Worm (Caenorhabditis elegans) whole organism, mixed stage, embryonic: ENCODE data around the gene nsph-1.1.
A peak's percentile ranks its signal among the peaks of the same experiment; 100 is the strongest.

ENCODE experiments used
- M03D4.4 ChIP-seq: sonication (generic microtip); optimal IDR thresholded peaks from 2 replicates; lab custom pipeline; 2017; ENCODE audit warnings: mild to moderate bottlenecking, missing genetic modification characterization, missing compliant biosample characterization
- bed-3 ChIP-seq: fragments of 200-800 bp; sonication (Bioruptor generic); optimal IDR thresholded peaks from 3 replicates; lab custom pipeline; 2018; ENCODE audit warnings: mild to moderate bottlenecking, missing genetic modification characterization, moderate library complexity, missing compliant biosample characterization
- blmp-1 ChIP-seq: fragments of 150-350 bp; optimal IDR thresholded peaks from 2 replicates; lab custom pipeline; 2014; ENCODE audit warnings: missing biosample characterization, missing genetic modification characterization
- ceh-43 ChIP-seq: fragments of 200-800 bp; sonication (Bioruptor generic); optimal IDR thresholded peaks from 2 replicates; lab custom pipeline; 2018; ENCODE audit warnings: mild to moderate bottlenecking, missing genetic modification characterization, moderate library complexity, missing compliant biosample characterization
- ceh-83 ChIP-seq: fragments of 200-800 bp; sonication (Bioruptor generic); optimal IDR thresholded peaks from 2 replicates; lab custom pipeline; 2018; ENCODE audit warnings: mild to moderate bottlenecking, missing genetic modification characterization, missing compliant biosample characterization
- ces-1 ChIP-seq: fragments of 150-350 bp; optimal IDR thresholded peaks from 2 replicates; lab custom pipeline; 2014; ENCODE audit warnings: missing biosample characterization, missing genetic modification reagents, missing genetic modification characterization
- cnd-1 ChIP-seq: fragments of 200-800 bp; sonication (Bioruptor generic); optimal IDR thresholded peaks from 2 replicates; lab custom pipeline; 2018; ENCODE audit warnings: mild to moderate bottlenecking, missing genetic modification characterization, missing compliant biosample characterization
- drap-1 ChIP-seq: fragments of 200-800 bp; sonication (Bioruptor generic); optimal IDR thresholded peaks from 3 replicates; lab custom pipeline; 2018; ENCODE audit warnings: mild to moderate bottlenecking, missing genetic modification characterization, missing compliant biosample characterization
- elt-1 ChIP-seq: sonication (generic microtip); optimal IDR thresholded peaks from 2 replicates; lab custom pipeline; 2017; ENCODE audit warnings: missing genetic modification characterization, mild to moderate bottlenecking, missing compliant biosample characterization, antibody characterized with exemption, moderate library complexity, borderline replicate concordance; ENCODE audit not compliant: insufficient read depth
- flh-1 ChIP-seq: fragments of 200-800 bp; sonication (Bioruptor generic); optimal IDR thresholded peaks from 2 replicates; lab custom pipeline; 2018; ENCODE audit warnings: mild to moderate bottlenecking, missing genetic modification characterization, moderate library complexity, missing compliant biosample characterization
- ham-2 ChIP-seq: fragments of 200-800 bp; sonication (Bioruptor generic); optimal IDR thresholded peaks from 2 replicates; lab custom pipeline; 2018; ENCODE audit warnings: mild to moderate bottlenecking, missing genetic modification characterization, missing compliant biosample characterization
- hlh-1 ChIP-seq: fragments of 150-350 bp; optimal IDR thresholded peaks from 2 replicates; lab custom pipeline; 2014; ENCODE audit warnings: missing biosample characterization, missing genetic modification reagents, missing genetic modification characterization
- lin-13 ChIP-seq: fragments of 150-350 bp; optimal IDR thresholded peaks from 2 replicates; lab custom pipeline; 2014; ENCODE audit warnings: missing biosample characterization, missing genetic modification characterization
- lsy-2 ChIP-seq: fragments of 150-350 bp; optimal IDR thresholded peaks from 2 replicates; lab custom pipeline; 2014; ENCODE audit warnings: missing biosample characterization, missing genetic modification characterization
- mab-5 ChIP-seq: fragments of 150-350 bp; optimal IDR thresholded peaks from 2 replicates; lab custom pipeline; 2014; ENCODE audit warnings: missing biosample characterization, missing genetic modification characterization
- mep-1 ChIP-seq: fragments of 150-350 bp; optimal IDR thresholded peaks from 2 replicates; lab custom pipeline; 2017; ENCODE audit warnings: missing biosample characterization, missing genetic modification reagents, missing genetic modification characterization, inconsistent platforms
- mls-2 ChIP-seq: sonication (generic microtip); optimal IDR thresholded peaks from 2 replicates; lab custom pipeline; 2016; ENCODE audit warnings: mild to moderate bottlenecking, missing genetic modification characterization, moderate library complexity, missing compliant biosample characterization
- nhr-12 ChIP-seq: fragments of 150-350 bp; optimal IDR thresholded peaks from 2 replicates; lab custom pipeline; 2014; ENCODE audit warnings: missing biosample characterization, missing genetic modification characterization
- nhr-237 ChIP-seq: fragments of 150-350 bp; optimal IDR thresholded peaks from 2 replicates; lab custom pipeline; 2014; ENCODE audit warnings: missing biosample characterization, missing genetic modification characterization
- nhr-28 ChIP-seq: fragments of 150-350 bp; optimal IDR thresholded peaks from 2 replicates; lab custom pipeline; 2014; ENCODE audit warnings: missing biosample characterization, missing genetic modification characterization
- pha-4 ChIP-seq: fragments of 150-350 bp; optimal IDR thresholded peaks from 2 replicates; lab custom pipeline; 2018; ENCODE audit warnings: missing biosample characterization, missing genetic modification reagents, missing genetic modification characterization
- snpc-4 ChIP-seq: fragments of 150-350 bp; optimal IDR thresholded peaks from 2 replicates; lab custom pipeline; 2014; ENCODE audit warnings: missing biosample characterization, missing genetic modification characterization
- tbx-8 ChIP-seq: fragments of 200-800 bp; sonication (Bioruptor generic); optimal IDR thresholded peaks from 2 replicates; lab custom pipeline; 2018; ENCODE audit warnings: mild to moderate bottlenecking, missing genetic modification characterization, moderate library complexity, missing compliant biosample characterization
- unc-120 ChIP-seq: sonication (generic microtip); optimal IDR thresholded peaks from 2 replicates; lab custom pipeline; 2017; ENCODE audit warnings: missing genetic modification characterization, missing compliant biosample characterization; ENCODE audit not compliant: poor library complexity, severe bottlenecking
- unc-39 ChIP-seq: fragments of 150-350 bp; optimal IDR thresholded peaks from 2 replicates; lab custom pipeline; 2014; ENCODE audit warnings: missing biosample characterization, missing genetic modification characterization
- zip-8 ChIP-seq: fragments of 150-350 bp; optimal IDR thresholded peaks from 2 replicates; lab custom pipeline; 2014; ENCODE audit warnings: missing biosample characterization, missing genetic modification characterization
- ztf-11 ChIP-seq: fragments of 150-350 bp; optimal IDR thresholded peaks from 2 replicates; lab custom pipeline; 2014; ENCODE audit warnings: missing biosample characterization, missing genetic modification characterization

nsph-1.1 gene

DNA sequence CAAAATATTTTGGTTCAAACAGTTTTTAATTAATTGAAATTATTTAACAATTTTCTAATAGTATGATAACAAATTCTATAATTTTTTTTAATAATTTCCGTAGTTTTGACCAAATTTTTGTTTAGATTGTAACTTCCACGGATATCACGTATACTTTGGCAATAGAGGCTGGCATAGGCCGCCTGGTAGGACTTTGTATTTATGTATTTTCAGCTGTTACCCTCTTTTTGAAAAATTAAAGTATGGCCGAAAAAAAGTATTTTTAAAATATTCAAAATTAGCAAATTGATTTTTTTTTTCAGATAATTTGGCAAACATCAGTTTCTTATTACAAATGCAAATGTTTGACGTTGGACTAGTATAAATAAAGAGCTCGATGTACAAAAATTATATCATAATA lies at the start of gene nsph-1.1, which contains the start of gene K08F8.15:
Gene nsph-1.1, plus strand, starts transcription at position 301 of the 400 bp plus-strand sequence.
Gene K08F8.15, plus strand, starts transcription at position 335 of the 400 bp plus-strand sequence.
- TF ChIP-seq pha-4 (tag; lab: Kevin White, UChicago), result no peak

DNA sequence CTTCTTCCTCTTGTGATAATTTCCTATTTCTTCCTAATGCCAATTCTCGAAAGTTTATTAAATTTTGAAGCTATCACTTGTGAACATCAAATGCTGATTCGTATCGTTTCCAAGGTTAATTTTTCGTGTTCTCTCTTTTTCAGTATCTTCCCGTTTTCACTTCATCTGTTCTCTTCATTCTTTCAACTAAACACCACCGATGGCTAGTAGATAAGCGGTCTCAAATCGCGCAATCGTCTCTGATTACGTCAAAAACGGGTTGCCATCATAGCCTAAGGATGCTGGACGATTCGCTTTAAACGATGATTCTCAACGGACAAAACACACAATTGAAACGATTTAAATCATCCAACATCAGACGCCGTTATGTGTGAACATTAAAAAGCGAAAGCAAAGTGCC lies 49.0 kb upstream of the nsph-1.1 start:
- no peak for TF ChIP-seq M03D4.4 (tag; lab: Kevin White, UChicago)
- peak; percentile 64 for TF ChIP-seq elt-1 (tag; lab: Kevin White, UChicago)
- no peak for TF ChIP-seq mep-1 (tag; lab: Kevin White, UChicago)

DNA sequence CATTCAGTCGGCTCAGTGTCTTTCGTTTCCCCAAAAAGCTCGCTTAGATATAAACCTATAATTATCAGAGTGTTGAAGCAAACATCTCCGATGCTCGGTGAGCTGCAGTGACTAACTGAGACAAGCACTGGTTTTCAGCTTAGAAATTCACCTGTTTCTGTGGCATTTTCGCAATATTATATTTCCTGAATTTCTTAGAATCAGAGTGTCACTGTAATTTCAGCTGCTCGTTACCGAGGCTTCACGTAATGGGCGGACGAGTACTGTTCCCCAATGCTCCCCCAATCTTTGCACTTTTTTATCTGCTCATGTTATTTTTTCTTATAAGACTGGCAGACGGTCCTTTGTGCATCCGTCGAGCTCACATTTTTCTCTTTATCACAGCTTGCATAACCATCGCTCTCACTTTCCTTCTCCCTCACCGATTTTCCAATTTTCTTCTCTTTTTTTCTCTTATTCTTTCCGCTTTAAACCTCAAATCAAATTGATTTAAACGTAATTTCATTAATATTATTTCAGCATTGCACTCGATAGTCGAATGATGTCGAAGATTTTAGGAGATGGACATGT lies 44.5 kb upstream of the nsph-1.1 start, which contains the start of gene trcs-2:
Gene trcs-2, plus strand, starts transcription at position 520 of the 570 bp plus-strand sequence.
- TF ChIP-seq mab-5 (no peak), M03D4.4 (tag; lab: Kevin White, UChicago) (no peak), ceh-83 (GFP tag; lab: Kevin White, UChicago) (no peak), drap-1 (GFP tag; lab: Kevin White, UChicago) (no peak), tbx-8 (GFP tag; lab: Kevin White, UChicago) (no peak), unc-120 (tag; lab: Kevin White, UChicago) (no peak), flh-1 (GFP tag; lab: Kevin White, UChicago) (no peak), lin-13 (tag; lab: Kevin White, UChicago) (no peak), hlh-1 (no peak), ceh-43 (GFP tag; lab: Kevin White, UChicago) (no peak), nhr-28 (no peak), mls-2 (no peak), zip-8 (tag; lab: Kevin White, UChicago) (no peak), nhr-12 (tag; lab: Kevin White, UChicago) (no peak), ces-1 (GFP tag; lab: Kevin White, UChicago) (no peak), cnd-1 (tag; lab: Kevin White, UChicago) (no peak), ztf-11 (tag; lab: Kevin White, UChicago) (no peak), unc-39 (tag; lab: Kevin White, UChicago) (no peak), lsy-2 (no peak)

DNA sequence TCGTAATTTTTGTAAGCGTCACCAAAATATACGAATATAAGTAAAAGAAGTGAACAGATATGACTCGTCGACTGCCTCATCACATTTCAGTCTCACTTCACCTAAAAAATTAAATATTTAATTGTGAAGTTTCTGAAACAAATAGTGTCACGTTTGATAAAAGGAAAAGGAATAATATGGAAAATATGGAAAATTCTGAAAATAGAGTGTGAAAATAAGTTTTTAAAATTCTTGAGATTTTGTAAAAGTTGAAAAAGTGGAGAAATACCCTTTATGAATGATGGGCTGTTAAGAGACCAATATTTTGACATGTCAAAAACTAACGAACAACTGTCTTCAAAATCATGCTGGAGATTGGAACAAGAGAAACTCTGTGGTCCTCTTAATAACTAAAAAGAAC lies 39.9 kb upstream of the nsph-1.1 start, which contains the start of gene T01B7.9:
Gene T01B7.9, minus strand, starts transcription at position 101 of the 400 bp plus-strand sequence.
- no peak for TF ChIP-seq hlh-1
- TF ChIP-seq bed-3, result no peak
- no peak for TF ChIP-seq ham-2 (GFP tag; lab: Kevin White, UChicago)
- TF ChIP-seq M03D4.4 (tag; lab: Kevin White, UChicago), result no peak
- TF ChIP-seq unc-39 (tag; lab: Kevin White, UChicago), result no peak
- no peak for TF ChIP-seq mab-5
- TF ChIP-seq ceh-43 (GFP tag; lab: Kevin White, UChicago), result no peak
- TF ChIP-seq cnd-1 (tag; lab: Kevin White, UChicago), result no peak

DNA sequence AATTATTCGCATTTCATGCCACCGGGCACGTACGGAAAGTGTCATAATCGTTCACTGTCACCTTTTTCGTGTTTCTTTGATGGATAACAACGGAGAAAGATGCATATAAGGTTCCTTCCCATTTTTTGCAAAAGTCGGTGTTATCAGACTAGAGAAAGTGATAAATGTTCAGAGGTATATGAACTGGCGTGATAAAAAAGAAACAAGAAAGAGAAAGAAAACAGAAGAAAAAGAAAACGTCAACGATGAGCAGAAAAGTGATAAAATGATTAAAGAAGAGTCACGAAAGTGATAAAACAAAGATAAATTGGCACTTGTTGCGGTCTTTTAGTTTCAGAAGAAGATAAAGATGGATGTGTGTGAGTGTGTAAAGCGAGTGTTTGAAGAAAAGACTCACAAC lies 36.3 kb upstream of the nsph-1.1 start:
- TF ChIP-seq blmp-1 (tag; lab: Kevin White, UChicago), result no peak
- no peak for TF ChIP-seq nhr-237 (tag; lab: Kevin White, UChicago)

DNA sequence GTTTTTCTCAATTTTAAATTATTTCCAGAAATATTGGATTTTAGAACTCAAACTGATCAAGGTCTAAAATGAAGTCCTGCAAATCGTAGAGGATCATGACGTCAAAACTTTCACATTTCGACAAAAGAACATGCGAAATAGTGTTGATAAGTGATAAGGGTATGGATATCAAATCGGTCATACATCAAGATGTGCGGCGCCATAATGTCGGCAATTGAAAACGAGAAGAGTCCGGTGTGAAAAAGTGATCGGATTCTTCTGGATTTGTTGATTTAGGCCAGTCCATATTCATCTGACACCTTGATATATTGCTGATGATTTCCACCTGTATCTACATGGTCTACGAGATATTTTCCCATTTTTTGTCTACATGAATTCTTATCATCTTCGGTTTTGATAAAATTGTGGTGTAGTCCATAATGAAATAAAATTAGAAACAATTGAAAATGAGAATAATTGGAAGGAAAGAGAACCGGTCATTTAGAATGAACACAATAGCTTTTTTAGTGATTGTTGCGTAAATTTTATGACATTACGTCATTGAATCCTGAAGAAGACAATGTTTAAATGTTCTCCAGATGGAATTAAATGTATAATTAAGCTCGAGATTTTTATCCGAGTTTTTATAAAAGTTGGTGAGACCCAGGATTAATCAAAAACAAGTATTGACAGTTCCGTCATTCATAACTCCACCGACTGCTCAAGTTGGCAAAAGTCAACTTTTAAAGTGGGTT lies 35.4 kb upstream of the nsph-1.1 start:
- TF ChIP-seq tbx-8 (GFP tag; lab: Kevin White, UChicago) (no peak), elt-1 (tag; lab: Kevin White, UChicago) (no peak), ceh-83 (GFP tag; lab: Kevin White, UChicago) (no peak), zip-8 (tag; lab: Kevin White, UChicago) (peak; percentile 83), ces-1 (GFP tag; lab: Kevin White, UChicago) (no peak), snpc-4 (tag; lab: Kevin White, UChicago) (no peak), nhr-28 (no peak), pha-4 (tag; lab: Kevin White, UChicago) (peak; percentile 86), lsy-2 (no peak)
- TF ChIP-seq, all 35 proteins: peak for 2
